Worm (Caenorhabditis elegans): ENCODE data around the gene math-37.
"Not testable (repeated sequence)": the region's sequence is repeated elsewhere in the genome, so short reads cannot be mapped to it uniquely, and the experiment has no call there.

DNA sequence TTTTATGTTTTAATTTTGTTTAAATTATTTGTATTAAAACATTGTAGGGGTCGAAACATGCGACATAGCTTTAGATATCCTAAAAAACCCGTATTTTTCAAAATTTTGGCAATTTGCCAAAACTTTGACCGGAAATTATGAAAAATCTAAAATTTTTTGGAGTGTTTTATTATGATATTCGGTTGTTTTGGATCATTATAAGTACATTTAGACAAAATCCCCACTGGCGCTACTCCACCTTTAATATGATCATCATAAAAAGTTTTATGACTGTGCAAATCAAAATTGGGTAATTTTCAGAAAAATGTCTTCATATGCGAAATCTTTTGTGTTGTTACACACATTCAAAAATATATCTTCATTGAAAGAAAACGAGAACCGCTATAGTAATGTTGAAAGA lies 31.7 kb upstream of the math-37 start, which contains the start of gene math-18:
- TF ChIP-seq zag-1 (tag; optimal IDR thresholded peaks at IDR 0.05); mdl-1 (tag; optimal IDR thresholded peaks at IDR 0.05); nhr-77 (tag; optimal IDR thresholded peaks at IDR 0.05); egl-27 (tag; optimal IDR thresholded peaks at IDR 0.05); lin-13 (GFP tag; optimal IDR thresholded peaks at IDR 0.05); elt-3 (tag; optimal IDR thresholded peaks at IDR 0.05); aly-2 (tag; optimal IDR thresholded peaks at IDR 0.05); nhr-21 (tag; optimal IDR thresholded peaks at IDR 0.05); nhr-237 (tag; optimal IDR thresholded peaks at IDR 0.05); ama-1 (optimal IDR thresholded peaks at IDR 0.05); snpc-4 (tag; optimal IDR thresholded peaks at IDR 0.05): not testable (repeated sequence)

Data from whole organism, L2 larva.